Worm (Caenorhabditis elegans) whole organism, L4/young adult: ENCODE data around the gene Y45F10C.6.

Experiments
- W03F9.2 ChIP-seq: fragments of 150-350 bp; optimal IDR thresholded peaks from 2 replicates; lab custom pipeline; 2014; ENCODE audit warnings: missing biosample characterization, missing genetic modification characterization
- dao-5 ChIP-seq: sonication (generic microtip); optimal IDR thresholded peaks from 2 replicates; lab custom pipeline; 2016; ENCODE audit warnings: missing genotype, missing genetic modification characterization, moderate library complexity, missing compliant biosample characterization
- him-1 ChIP-seq: sonication (generic microtip); optimal IDR thresholded peaks from 2 replicates; lab custom pipeline; 2016; ENCODE audit warnings: missing genotype, missing genetic modification reagents, missing genetic modification characterization, missing compliant biosample characterization

Y45F10C.6 gene

ce11 chrIV:13694600-13694999 lies 42.5 kb downstream of the Y45F10C.6 start:
- TF ChIP-seq dao-5 (tag; lab: Kevin White, UChicago) (no peak), him-1 (tag; lab: Kevin White, UChicago) (no peak), W03F9.2 (tag; lab: Kevin White, UChicago) (no peak)

ce11 chrIV:13695302-13695701 lies 43.2 kb downstream of the Y45F10C.6 start:
- TF ChIP-seq W03F9.2 (tag; lab: Kevin White, UChicago), result no peak
- TF ChIP-seq him-1 (tag; lab: Kevin White, UChicago), result no peak
- no peak for TF ChIP-seq dao-5 (tag; lab: Kevin White, UChicago)

ce11 chrIV:13695720-13696364 lies 43.7 kb downstream of the Y45F10C.6 start:
- TF ChIP-seq him-1 (tag; lab: Kevin White, UChicago) (no peak), W03F9.2 (tag; lab: Kevin White, UChicago) (no peak), dao-5 (tag; lab: Kevin White, UChicago) (no peak)

ce11 chrIV:13696900-13697299 lies 44.8 kb downstream of the Y45F10C.6 start:
- no peak for TF ChIP-seq him-1 (tag; lab: Kevin White, UChicago)
- no peak for TF ChIP-seq dao-5 (tag; lab: Kevin White, UChicago)
- TF ChIP-seq W03F9.2 (tag; lab: Kevin White, UChicago), result no peak

ce11 chrIV:13698603-13699002 lies 46.5 kb downstream of the Y45F10C.6 start, which contains the start of gene T23G4.127:
TSS of gene T23G4.127 (minus strand) at chrIV:13698703.
- TF ChIP-seq dao-5 (tag; lab: Kevin White, UChicago) (no peak), W03F9.2 (tag; lab: Kevin White, UChicago) (no peak), him-1 (tag; lab: Kevin White, UChicago) (no peak)

ce11 chrIV:13699384-13699788 lies 47.3 kb downstream of the Y45F10C.6 start:
- no peak for TF ChIP-seq W03F9.2 (tag; lab: Kevin White, UChicago)

ce11 chrIV:13700847-13701246 lies 48.7 kb downstream of the Y45F10C.6 start:
- no peak for TF ChIP-seq W03F9.2 (tag; lab: Kevin White, UChicago)
- no peak for TF ChIP-seq him-1 (tag; lab: Kevin White, UChicago)
- no peak for TF ChIP-seq dao-5 (tag; lab: Kevin White, UChicago)

- TF ChIP-seq him-1 (tag; lab: Kevin White, UChicago), result no peak
- no peak for TF ChIP-seq dao-5 (tag; lab: Kevin White, UChicago)
- TF ChIP-seq W03F9.2 (tag; lab: Kevin White, UChicago), result no peak
Measured at ce11 chrIV:13701472-13701871, 49.3 kb downstream of the Y45F10C.6 start.

- TF ChIP-seq him-1 (tag; lab: Kevin White, UChicago) (no peak), dao-5 (tag; lab: Kevin White, UChicago) (no peak), W03F9.2 (tag; lab: Kevin White, UChicago) (no peak)
Measured at ce11 chrIV:13702681-13703080, 50.6 kb downstream of the Y45F10C.6 start.

- TF ChIP-seq him-1 (tag; lab: Kevin White, UChicago), result no peak
- no peak for TF ChIP-seq W03F9.2 (tag; lab: Kevin White, UChicago)
- TF ChIP-seq dao-5 (tag; lab: Kevin White, UChicago), result no peak
Measured at ce11 chrIV:13703828-13704425, 51.8 kb downstream of the Y45F10C.6 start, which contains the start of gene tlp-1. TSS of gene tlp-1 (minus strand) at chrIV:13704082.
